Worm (Caenorhabditis elegans): ENCODE results near the gene F19B2.5.

The F19B2.5 gene

ce11 chrV:20201316-20201715, 37.4 kb upstream of the F19B2.5 start, which contains the start of gene fbxa-114:
Gene fbxa-114, plus strand, starts transcription at chrV:20201616.
- no peak for TF ChIP-seq egl-13 (tag; optimal IDR thresholded peaks at IDR 0.05)
- TF ChIP-seq rnt-1 (tag; optimal IDR thresholded peaks at IDR 0.05): no peak
- TF ChIP-seq snu-23 (GFP tag; optimal IDR thresholded peaks at IDR 0.05): no peak
- TF ChIP-seq nhr-85 (tag): peak; percentile 7
- no peak for TF ChIP-seq lin-13 (GFP tag; optimal IDR thresholded peaks at IDR 0.05)
- TF ChIP-seq nhr-11 (tag; optimal IDR thresholded peaks at IDR 0.05): no peak
- TF ChIP-seq fos-1 (tag; optimal IDR thresholded peaks at IDR 0.05): no peak
- TF ChIP-seq skn-1 (tag; optimal IDR thresholded peaks at IDR 0.05): no peak
- TF ChIP-seq lin-15B (tag; optimal IDR thresholded peaks at IDR 0.05): no peak

- TF ChIP-seq ceh-63 (GFP tag; optimal IDR thresholded peaks at IDR 0.05): no peak
- no peak for TF ChIP-seq elt-2 (tag; optimal IDR thresholded peaks at IDR 0.05)
- no peak for TF ChIP-seq sptf-1 (tag; optimal IDR thresholded peaks at IDR 0.05)
- TF ChIP-seq nhr-28 (tag; optimal IDR thresholded peaks at IDR 0.05): no peak
- no peak for TF ChIP-seq unc-62 (GFP tag; optimal IDR thresholded peaks at IDR 0.05)
- no peak for TF ChIP-seq pag-3 (tag; optimal IDR thresholded peaks at IDR 0.05; ENCODE audit: borderline replicate concordance, insufficient read depth)
- no peak for TF ChIP-seq fos-1 (tag; optimal IDR thresholded peaks at IDR 0.05)
- TF ChIP-seq Y116A8C.19 (tag; optimal IDR thresholded peaks at IDR 0.05; ENCODE audit: borderline replicate concordance): no peak
- no peak for TF ChIP-seq lin-35 (GFP tag; optimal IDR thresholded peaks at IDR 0.05)
Measured at ce11 chrV:20199658-20200057, 35.7 kb upstream of the F19B2.5 start.

- TF ChIP-seq C34B4.2 (tag; optimal IDR thresholded peaks at IDR 0.05) (no peak), unc-98 (GFP tag; IDR thresholded peaks at IDR 0.05) (no peak), nhr-77 (tag; optimal IDR thresholded peaks at IDR 0.05) (no peak), skn-1 (tag; optimal IDR thresholded peaks at IDR 0.05) (no peak), ztf-11 (tag; optimal IDR thresholded peaks at IDR 0.05) (no peak), isw-1 (GFP tag; IDR thresholded peaks at IDR 0.05) (no peak), nhr-90 (tag; optimal IDR thresholded peaks at IDR 0.05; ENCODE audit: poor library complexity) (no peak), Y116A8C.19 (tag; optimal IDR thresholded peaks at IDR 0.05; ENCODE audit: borderline replicate concordance) (no peak), jun-1 (tag; optimal IDR thresholded peaks at IDR 0.05) (no peak), hlh-17 (GFP tag; optimal IDR thresholded peaks at IDR 0.05; ENCODE audit: borderline replicate concordance) (no peak), ceh-88 (GFP tag; IDR thresholded peaks at IDR 0.05) (no peak), ces-1 (GFP tag; optimal IDR thresholded peaks at IDR 0.05) (no peak), nhr-237 (tag; optimal IDR thresholded peaks at IDR 0.05) (no peak), fkh-10 (GFP tag; optimal IDR thresholded peaks at IDR 0.05) (no peak), nhr-20 (tag; optimal IDR thresholded peaks at IDR 0.05) (no peak), sptf-1 (tag; optimal IDR thresholded peaks at IDR 0.05) (no peak), nhr-11 (tag; optimal IDR thresholded peaks at IDR 0.05) (no peak), hpl-2 (GFP tag; optimal IDR thresholded peaks at IDR 0.05) (no peak), aly-2 (tag; optimal IDR thresholded peaks at IDR 0.05) (no peak), nhr-71 (tag; optimal IDR thresholded peaks at IDR 0.05) (no peak)
Measured at ce11 chrV:20198954-20199353, 35.0 kb upstream of the F19B2.5 start, which contains the start of gene fog-2. Gene fog-2, plus strand, starts transcription at chrV:20199254.

ce11 chrV:20196671-20197070, 32.7 kb upstream of the F19B2.5 start, which contains the start of gene ftr-1:
Gene ftr-1, plus strand, starts transcription at chrV:20196971.
- TF ChIP-seq ztf-11 (tag; optimal IDR thresholded peaks at IDR 0.05) (no peak), alr-1 (tag; optimal IDR thresholded peaks at IDR 0.05; ENCODE audit: borderline replicate concordance) (no peak), jun-1 (tag; optimal IDR thresholded peaks at IDR 0.05) (no peak), efl-1 (optimal IDR thresholded peaks at IDR 0.05) (no peak), efl-1 (GFP tag; optimal IDR thresholded peaks at IDR 0.05 in 1 of 2) (peak in 1 of 2 experiments; percentile 32), sptf-1 (tag; optimal IDR thresholded peaks at IDR 0.05) (no peak), zag-1 (tag; optimal IDR thresholded peaks at IDR 0.05) (no peak), egl-13 (tag; optimal IDR thresholded peaks at IDR 0.05) (no peak)
